Worm (Caenorhabditis elegans) whole organism, L1 larva: ENCODE results near the gene K07D4.6.

Source experiments
- dpl-1 ChIP-seq, 3 experiments: fragments of 150-350 bp in 2 of 3; sonication (generic microtip) in 1 of 3; optimal IDR thresholded peaks; 2 replicates each; lab custom pipeline; 2014 to 2017; ENCODE audit warnings: missing biosample characterization in 3 of 3, missing genetic modification characterization in 3 of 3, missing genetic modification reagents in 3 of 3
- fkh-4 ChIP-seq: sonication (generic microtip); optimal IDR thresholded peaks from 2 replicates; lab custom pipeline; 2016; ENCODE audit warnings: missing compliant biosample characterization, missing genetic modification characterization, borderline replicate concordance
- hlh-4 ChIP-seq: sonication (generic microtip); optimal IDR thresholded peaks from 2 replicates; lab custom pipeline; 2016; ENCODE audit warnings: mild to moderate bottlenecking, missing genetic modification characterization, missing compliant biosample characterization
- mep-1 ChIP-seq: fragments of 150-350 bp; optimal IDR thresholded peaks from 2 replicates; lab custom pipeline; 2014; ENCODE audit warnings: missing biosample characterization, missing genetic modification characterization
- nhr-12 ChIP-seq: sonication (generic microtip); optimal IDR thresholded peaks from 2 replicates; lab custom pipeline; 2017; ENCODE audit warnings: missing biosample characterization, missing genetic modification characterization
- snpc-4 ChIP-seq: fragments of 150-350 bp; optimal IDR thresholded peaks from 2 replicates; lab custom pipeline; 2014; ENCODE audit warnings: missing biosample characterization, missing genetic modification characterization
- zag-1 ChIP-seq: fragments of 150-350 bp; optimal IDR thresholded peaks from 2 replicates; lab custom pipeline; 2014; ENCODE audit warnings: missing biosample characterization, missing genetic modification characterization

DNA sequence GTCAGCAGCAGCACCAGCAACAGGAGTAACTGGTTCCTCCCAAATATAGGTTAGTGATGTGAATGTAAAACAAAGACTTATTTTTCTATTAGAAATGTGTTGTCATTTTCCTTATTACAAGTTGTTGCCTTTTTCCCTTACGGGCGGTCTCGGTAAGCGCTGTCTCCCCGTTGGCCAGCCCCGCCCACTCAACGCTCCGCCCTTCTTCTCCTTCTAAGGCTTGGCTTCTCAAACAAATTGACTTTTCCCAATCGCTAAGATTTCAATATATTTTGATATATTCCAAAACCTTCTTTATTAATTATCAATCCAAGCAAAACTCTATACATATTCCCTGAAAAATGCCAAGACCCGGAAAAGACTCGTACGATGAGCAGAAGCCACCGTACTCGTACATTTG lies 36.2 kb downstream of the K07D4.6 start, which contains the start of gene lin-31:
- TF ChIP-seq mep-1 (tag; lab: Kevin White, UChicago) (no peak), fkh-4 (tag; lab: Kevin White, UChicago) (no peak), zag-1 (tag; lab: Kevin White, UChicago) (no peak), snpc-4 (tag; lab: Kevin White, UChicago) (no peak), hlh-4 (tag; lab: Kevin White, UChicago) (no peak), dpl-1 (GFP tag; optimal IDR thresholded peaks at IDR 0.05; lab: Kevin White, UChicago) (no peak), nhr-12 (no peak)
